Fruit fly (Drosophila melanogaster) whole organism, prepupa: ENCODE measurements around the gene CG33286.

Experiments used
- Blimp-1 ChIP-seq: fragments of 200-800 bp; sonication (Bioruptor generic); optimal IDR thresholded peaks from 3 replicates; lab custom pipeline; 2017; ENCODE audit warnings: missing biosample characterization, missing genetic modification characterization, mild to moderate bottlenecking, moderate library complexity, missing genetic modification reagents
- CG10631 ChIP-seq: fragments of 200-800 bp; sonication (Bioruptor generic); optimal IDR thresholded peaks from 2 replicates; lab custom pipeline; 2016; ENCODE audit warnings: missing biosample characterization, missing genetic modification characterization
- CG10669 ChIP-seq: fragments of 200-800 bp; sonication (Bioruptor generic); optimal IDR thresholded peaks from 3 replicates; lab custom pipeline; 2018; ENCODE audit warnings: missing biosample characterization, mild to moderate bottlenecking, missing genetic modification characterization, moderate library complexity
- CG11294 ChIP-seq: fragments of 200-800 bp; sonication (Bioruptor generic); IDR thresholded peaks from 2 replicates; pipeline ENCODE4 v1.3.6; 2022; ENCODE audit warnings: missing biosample characterization, missing genetic modification characterization
- CG11762 ChIP-seq: fragments of 200-800 bp; sonication (Bioruptor generic); optimal IDR thresholded peaks from 3 replicates; lab custom pipeline; 2016; ENCODE audit warnings: missing biosample characterization, missing genetic modification characterization; ENCODE audit not compliant: insufficient read depth
- CG15336 ChIP-seq: fragments of 200-800 bp; sonication (Bioruptor generic); IDR thresholded peaks from 2 replicates; pipeline ENCODE4 v1.3.6; 2022; ENCODE audit warnings: missing biosample characterization, missing genetic modification characterization
- CG1621 ChIP-seq: fragments of 200-800 bp; sonication (Bioruptor generic); optimal IDR thresholded peaks from 3 replicates; lab custom pipeline; 2018; ENCODE audit warnings: missing biosample characterization, mild to moderate bottlenecking, missing genetic modification characterization
- CG16779 ChIP-seq: fragments of 200-800 bp; sonication (Bioruptor generic); optimal IDR thresholded peaks from 3 replicates; lab custom pipeline; 2017; ENCODE audit warnings: missing biosample characterization, mild to moderate bottlenecking, missing genetic modification characterization
- CG3032 ChIP-seq: fragments of 200-800 bp; optimal IDR thresholded peaks from 2 replicates; lab custom pipeline; 2019; ENCODE audit warnings: missing biosample characterization, mild to moderate bottlenecking, missing genetic modification characterization, moderate library complexity
- CG31627 ChIP-seq: fragments of 200-800 bp; sonication (Bioruptor generic); optimal IDR thresholded peaks from 3 replicates; lab custom pipeline; 2016; ENCODE audit warnings: missing biosample characterization, missing genetic modification characterization
- CG32006 ChIP-seq: fragments of 200-800 bp; sonication (Bioruptor generic); optimal IDR thresholded peaks from 3 replicates; lab custom pipeline; 2017; ENCODE audit warnings: missing biosample characterization, mild to moderate bottlenecking, missing genetic modification characterization
- CG34406 ChIP-seq: fragments of 200-800 bp; sonication (Bioruptor generic); optimal IDR thresholded peaks from 3 replicates; lab custom pipeline; 2016; ENCODE audit warnings: missing biosample characterization, missing genetic modification characterization
- CG3919 ChIP-seq: fragments of 200-800 bp; sonication (Bioruptor generic); optimal IDR thresholded peaks from 3 replicates; lab custom pipeline; 2016; ENCODE audit warnings: missing biosample characterization, missing genetic modification characterization
- CG4318 ChIP-seq: fragments of 200-800 bp; sonication (Bioruptor generic); optimal IDR thresholded peaks from 3 replicates; lab custom pipeline; 2017; ENCODE audit warnings: missing biosample characterization, mild to moderate bottlenecking, missing genetic modification characterization
- CG6163 ChIP-seq: fragments of 200-800 bp; sonication (Bioruptor generic); IDR thresholded peaks from 3 replicates; pipeline ENCODE4 v1.3.6; 2022; ENCODE audit warnings: missing biosample characterization, missing genetic modification characterization
- CG6276 ChIP-seq: fragments of 200-800 bp; sonication (Bioruptor generic); optimal IDR thresholded peaks from 2 replicates; lab custom pipeline; 2017; ENCODE audit warnings: missing biosample characterization, mild to moderate bottlenecking, missing genetic modification characterization
- CG6808 ChIP-seq: fragments of 200-800 bp; sonication (Bioruptor generic); optimal IDR thresholded peaks from 3 replicates; lab custom pipeline; 2017; ENCODE audit warnings: missing biosample characterization, missing genetic modification characterization, mild to moderate bottlenecking, moderate library complexity, missing genetic modification reagents
- CG8119 ChIP-seq: fragments of 200-800 bp; sonication (Bioruptor generic); IDR thresholded peaks from 3 replicates; pipeline ENCODE4 v1.3.6; 2022; ENCODE audit warnings: missing biosample characterization, missing genetic modification characterization
- CG8319 ChIP-seq: fragments of 200-800 bp; sonication (Bioruptor generic); optimal IDR thresholded peaks from 3 replicates; lab custom pipeline; 2016; ENCODE audit warnings: missing biosample characterization, missing genetic modification characterization
- CG8632 ChIP-seq: fragments of 200-800 bp; sonication (Bioruptor generic); optimal IDR thresholded peaks from 3 replicates; lab custom pipeline; 2016; ENCODE audit warnings: missing biosample characterization, missing genetic modification characterization
- CG9139 ChIP-seq: fragments of 200-800 bp; sonication (Bioruptor generic); optimal IDR thresholded peaks from 3 replicates; lab custom pipeline; 2017; ENCODE audit warnings: missing biosample characterization, mild to moderate bottlenecking, missing genetic modification characterization
- Eip75B ChIP-seq: fragments of 200-800 bp; sonication (Bioruptor generic); optimal IDR thresholded peaks from 3 replicates; lab custom pipeline; 2016; ENCODE audit warnings: missing biosample characterization, missing genetic modification characterization
- Eip78C ChIP-seq: fragments of 200-800 bp; sonication (Bioruptor generic); peaks from one replicate; lab custom pipeline; 2016; ENCODE audit warnings: missing biosample characterization, missing genetic modification characterization
- Gug ChIP-seq: fragments of 200-800 bp; sonication (Bioruptor generic); IDR thresholded peaks from 2 replicates; pipeline ENCODE4 v1.3.6; 2022; ENCODE audit warnings: missing biosample characterization, missing genetic modification characterization
- Hr39 ChIP-seq: fragments of 200-800 bp; sonication (Bioruptor generic); optimal IDR thresholded peaks from 2 replicates; lab custom pipeline; 2016; ENCODE audit warnings: missing biosample characterization, missing genetic modification characterization
- Hr4 ChIP-seq: fragments of 200-800 bp; sonication (Bioruptor generic); optimal IDR thresholded peaks from 3 replicates; lab custom pipeline; 2016; ENCODE audit warnings: missing biosample characterization, missing genetic modification characterization
- Met ChIP-seq: fragments of 200-800 bp; sonication (Bioruptor generic); optimal IDR thresholded peaks from 3 replicates; lab custom pipeline; 2016; ENCODE audit warnings: missing biosample characterization, missing genetic modification characterization
- OdsH ChIP-seq: fragments of 200-800 bp; sonication (Bioruptor generic); optimal IDR thresholded peaks from 3 replicates; lab custom pipeline; 2016; ENCODE audit warnings: missing biosample characterization, missing genetic modification characterization
- Sox14 ChIP-seq: fragments of 200-800 bp; sonication (Bioruptor generic); optimal IDR thresholded peaks from 3 replicates; lab custom pipeline; 2016; ENCODE audit warnings: missing biosample characterization, missing genetic modification characterization
- Sox15 ChIP-seq: fragments of 200-800 bp; sonication (Bioruptor generic); optimal IDR thresholded peaks from 3 replicates; lab custom pipeline; 2016; ENCODE audit warnings: missing biosample characterization, missing genetic modification characterization
- achi ChIP-seq: fragments of 200-800 bp; sonication (Bioruptor generic); optimal IDR thresholded peaks from 3 replicates; lab custom pipeline; 2016; ENCODE audit warnings: missing biosample characterization, missing genetic modification characterization
- acj6 ChIP-seq: fragments of 200-800 bp; sonication (Bioruptor generic); optimal IDR thresholded peaks from 3 replicates; lab custom pipeline; 2016; ENCODE audit warnings: missing biosample characterization, missing genetic modification characterization
- cyc ChIP-seq: fragments of 200-800 bp; sonication (Bioruptor generic); optimal IDR thresholded peaks from 3 replicates; lab custom pipeline; 2016; ENCODE audit warnings: missing biosample characterization, missing genetic modification characterization
- dac ChIP-seq: fragments of 200-800 bp; sonication (Bioruptor generic); optimal IDR thresholded peaks from 2 replicates; lab custom pipeline; 2017; ENCODE audit warnings: missing biosample characterization, mild to moderate bottlenecking, missing genetic modification characterization
- dsx ChIP-seq: fragments of 200-800 bp; optimal IDR thresholded peaks from 3 replicates; lab custom pipeline; 2019; ENCODE audit warnings: missing biosample characterization, mild to moderate bottlenecking, missing genetic modification characterization, moderate library complexity; ENCODE audit not compliant: poor library complexity, severe bottlenecking
- eg ChIP-seq: fragments of 200-800 bp; sonication (Bioruptor generic); IDR thresholded peaks from 3 replicates; pipeline ENCODE4 v1.3.6; 2022; ENCODE audit warnings: missing biosample characterization, missing genetic modification characterization
- fd85E ChIP-seq: fragments of 200-800 bp; sonication (Bioruptor generic); optimal IDR thresholded peaks from 3 replicates; lab custom pipeline; 2016; ENCODE audit warnings: missing biosample characterization, missing genetic modification characterization
- fkh ChIP-seq: fragments of 200-800 bp; sonication (Bioruptor generic); optimal IDR thresholded peaks from 3 replicates; lab custom pipeline; 2017; ENCODE audit warnings: missing biosample characterization, mild to moderate bottlenecking, missing genetic modification characterization, moderate library complexity
- net ChIP-seq: fragments of 200-800 bp; sonication (Bioruptor generic); optimal IDR thresholded peaks from 3 replicates; lab custom pipeline; 2016; ENCODE audit warnings: missing biosample characterization, missing genetic modification characterization
- pdm3 ChIP-seq: fragments of 200-800 bp; sonication (Bioruptor generic); optimal IDR thresholded peaks from 3 replicates; lab custom pipeline; 2016; ENCODE audit warnings: missing biosample characterization, missing genetic modification characterization
- salr ChIP-seq, 2 experiments: fragments of 200-800 bp; sonication (Bioruptor generic); optimal IDR thresholded peaks; 3 replicates each; lab custom pipeline; 2016 to 2018; ENCODE audit warnings: missing biosample characterization in 2 of 2, missing genetic modification characterization in 2 of 2, mild to moderate bottlenecking in 1 of 2
- svp ChIP-seq: fragments of 200-800 bp; sonication (Bioruptor generic); peaks from one replicate; lab custom pipeline; 2016; ENCODE audit warnings: missing biosample characterization, missing genetic modification characterization
- topi ChIP-seq: fragments of 200-800 bp; sonication (Bioruptor generic); optimal IDR thresholded peaks from 3 replicates; lab custom pipeline; 2016; ENCODE audit warnings: missing biosample characterization, missing genetic modification characterization
- vri ChIP-seq: fragments of 200-800 bp; sonication (Bioruptor generic); optimal IDR thresholded peaks from 3 replicates; lab custom pipeline; 2016; ENCODE audit warnings: missing biosample characterization, mild to moderate bottlenecking, missing genetic modification characterization

Gene CG33286

dm6 chr3L:21013465-21013864 lies 39.0 kb upstream of the CG33286 start (continued):
- peak in 1 of 2 experiments; percentile 30 for TF ChIP-seq salr (GFP tag; optimal IDR thresholded peaks at IDR 0.05; lab: Kevin White, UChicago)
- TF ChIP-seq Met (GFP tag; lab: Kevin White, UChicago) = no peak
- no peak for TF ChIP-seq Hr4 (GFP tag; lab: Kevin White, UChicago)
- TF ChIP-seq CG6163 = peak; percentile 78
- TF ChIP-seq fkh (GFP tag; lab: Kevin White, UChicago) = no peak
- no peak for TF ChIP-seq CG32006
- TF ChIP-seq CG9139 (GFP tag; lab: Kevin White, UChicago) = peak; percentile 64
- peak; percentile 38 for TF ChIP-seq CG1621 (tag; lab: Kevin White, UChicago)
- peak; percentile 25 for TF ChIP-seq CG3919 (GFP tag; lab: Kevin White, UChicago)
- TF ChIP-seq dsx (GFP tag; lab: Kevin White, UChicago) = peak; percentile 70
- TF ChIP-seq CG3032 (tag; lab: Kevin White, UChicago) = no peak
- no peak for TF ChIP-seq Eip75B
- no peak for TF ChIP-seq dac (GFP tag; lab: Kevin White, UChicago)
- peak; percentile 35; the same call in 1 of the 3 replicates for TF ChIP-seq eg
- no peak for TF ChIP-seq acj6 (GFP tag; lab: Kevin White, UChicago)
- TF ChIP-seq CG6276 (GFP tag; lab: Kevin White, UChicago) = peak; percentile 20
- TF ChIP-seq Blimp-1 (GFP tag; lab: Kevin White, UChicago) = no peak
- no peak for TF ChIP-seq net (GFP tag; lab: Kevin White, UChicago)

DNA sequence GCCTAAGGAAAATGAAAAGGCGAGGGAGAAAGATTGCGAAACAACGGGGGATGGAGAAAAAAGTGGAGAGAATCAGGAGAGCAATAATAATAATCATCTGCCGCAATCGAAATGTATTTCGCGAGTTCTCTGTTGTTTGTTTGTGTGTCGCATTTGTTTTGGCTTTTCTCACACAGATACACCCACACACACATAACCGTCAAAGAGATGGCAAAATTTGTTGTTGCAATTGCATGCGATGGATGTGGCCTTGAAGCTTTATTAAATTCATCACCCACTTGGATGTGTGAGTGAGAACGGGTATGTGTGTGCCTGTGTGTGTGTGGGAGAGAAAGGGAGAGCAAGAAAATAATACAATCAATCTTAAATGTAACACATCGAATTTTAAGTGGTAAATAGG lies 37.2 kb upstream of the CG33286 start:
- TF ChIP-seq vri = peak; percentile 23
- TF ChIP-seq Sox14 = peak; percentile 9
- TF ChIP-seq OdsH = no peak
- TF ChIP-seq Met (GFP tag; lab: Kevin White, UChicago) = no peak
- no peak for TF ChIP-seq Gug (GFP tag; lab: Robert Waterston, UW)
- TF ChIP-seq CG16779 (tag; lab: Kevin White, UChicago) = no peak
- TF ChIP-seq svp (GFP tag; lab: Kevin White, UChicago) = peak; percentile 64

- TF ChIP-seq Hr4 (GFP tag; lab: Kevin White, UChicago) (peak; percentile 75), topi (GFP tag; lab: Kevin White, UChicago) (peak; percentile 70), CG8319 (GFP tag; lab: Kevin White, UChicago) (no peak), Gug (GFP tag; lab: Robert Waterston, UW) (no peak), CG4318 (peak; percentile 66), fd85E (GFP tag; lab: Kevin White, UChicago) (no peak), Met (GFP tag; lab: Kevin White, UChicago) (peak; percentile 68), CG6808 (GFP tag; lab: Kevin White, UChicago) (no peak), Hr39 (GFP tag; lab: Kevin White, UChicago) (peak; percentile 46), achi (GFP tag; lab: Kevin White, UChicago) (peak; percentile 69), CG15336 (GFP tag; lab: Robert Waterston, UW) (peak; percentile 67), Eip78C (peak; percentile 86), CG8119 (GFP tag; lab: Robert Waterston, UW) (peak; percentile 75), CG11294 (GFP tag; lab: Robert Waterston, UW) (no peak), CG34406 (GFP tag; lab: Kevin White, UChicago) (peak; percentile 50), CG6163 (peak; percentile 50; the same call in 2 of the 3 replicates), eg (peak; percentile 54; the same call in 2 of the 3 replicates), acj6 (GFP tag; lab: Kevin White, UChicago) (peak; percentile 44), salr (GFP tag; optimal IDR thresholded peaks at IDR 0.05; lab: Kevin White, UChicago) (peak in 1 of 2 experiments; percentile 75), Sox15 (GFP tag; lab: Kevin White, UChicago) (peak; percentile 15), cyc (GFP tag; lab: Kevin White, UChicago) (peak; percentile 43), CG32006 (peak; percentile 87), CG1621 (tag; lab: Kevin White, UChicago) (no peak), Sox14 (peak; percentile 30), CG8632 (GFP tag; lab: Kevin White, UChicago) (peak; percentile 33), CG10669 (GFP tag; lab: Kevin White, UChicago) (peak; percentile 43), vri (peak; percentile 6), CG10631 (GFP tag; lab: Kevin White, UChicago) (peak; percentile 32), CG6276 (GFP tag; lab: Kevin White, UChicago) (peak; percentile 49), dac (GFP tag; lab: Kevin White, UChicago) (no peak), pdm3 (GFP tag; lab: Kevin White, UChicago) (peak; percentile 46), Blimp-1 (GFP tag; lab: Kevin White, UChicago) (no peak), CG9139 (GFP tag; lab: Kevin White, UChicago) (no peak), CG11762 (GFP tag; lab: Kevin White, UChicago) (peak; percentile 21), CG31627 (peak; percentile 47), OdsH (peak; percentile 72)
Observed at dm6 chr3L:21010846-21011607, 36.5 kb upstream of the CG33286 start.
